Fruit fly (Drosophila melanogaster) whole organism, prepupa: Measurements from ENCODE around the gene CG17234.

ENCODE experiments used
- Blimp-1 ChIP-seq: fragments of 200-800 bp; sonication (Bioruptor generic); optimal IDR thresholded peaks from 3 replicates; lab custom pipeline; 2017; ENCODE audit warnings: missing biosample characterization, missing genetic modification characterization, mild to moderate bottlenecking, moderate library complexity, missing genetic modification reagents
- CG10631 ChIP-seq: fragments of 200-800 bp; sonication (Bioruptor generic); optimal IDR thresholded peaks from 2 replicates; lab custom pipeline; 2016; ENCODE audit warnings: missing biosample characterization, missing genetic modification characterization
- CG10669 ChIP-seq: fragments of 200-800 bp; sonication (Bioruptor generic); optimal IDR thresholded peaks from 3 replicates; lab custom pipeline; 2018; ENCODE audit warnings: missing biosample characterization, mild to moderate bottlenecking, missing genetic modification characterization, moderate library complexity
- CG11294 ChIP-seq: fragments of 200-800 bp; sonication (Bioruptor generic); IDR thresholded peaks from 2 replicates; pipeline ENCODE4 v1.3.6; 2022; ENCODE audit warnings: missing biosample characterization, missing genetic modification characterization
- CG11762 ChIP-seq: fragments of 200-800 bp; sonication (Bioruptor generic); optimal IDR thresholded peaks from 3 replicates; lab custom pipeline; 2016; ENCODE audit warnings: missing biosample characterization, missing genetic modification characterization; ENCODE audit not compliant: insufficient read depth
- CG11902 ChIP-seq: fragments of 200-800 bp; sonication (Bioruptor generic); optimal IDR thresholded peaks from 3 replicates; lab custom pipeline; 2016; ENCODE audit warnings: missing biosample characterization, missing genetic modification characterization
- CG15336 ChIP-seq: fragments of 200-800 bp; sonication (Bioruptor generic); IDR thresholded peaks from 2 replicates; pipeline ENCODE4 v1.3.6; 2022; ENCODE audit warnings: missing biosample characterization, missing genetic modification characterization
- CG1621 ChIP-seq: fragments of 200-800 bp; sonication (Bioruptor generic); optimal IDR thresholded peaks from 3 replicates; lab custom pipeline; 2018; ENCODE audit warnings: missing biosample characterization, mild to moderate bottlenecking, missing genetic modification characterization
- CG16779 ChIP-seq: fragments of 200-800 bp; sonication (Bioruptor generic); optimal IDR thresholded peaks from 3 replicates; lab custom pipeline; 2017; ENCODE audit warnings: missing biosample characterization, mild to moderate bottlenecking, missing genetic modification characterization
- CG3032 ChIP-seq: fragments of 200-800 bp; optimal IDR thresholded peaks from 2 replicates; lab custom pipeline; 2019; ENCODE audit warnings: missing biosample characterization, mild to moderate bottlenecking, missing genetic modification characterization, moderate library complexity
- CG31627 ChIP-seq: fragments of 200-800 bp; sonication (Bioruptor generic); optimal IDR thresholded peaks from 3 replicates; lab custom pipeline; 2016; ENCODE audit warnings: missing biosample characterization, missing genetic modification characterization
- CG3919 ChIP-seq: fragments of 200-800 bp; sonication (Bioruptor generic); optimal IDR thresholded peaks from 3 replicates; lab custom pipeline; 2016; ENCODE audit warnings: missing biosample characterization, missing genetic modification characterization
- CG4318 ChIP-seq: fragments of 200-800 bp; sonication (Bioruptor generic); optimal IDR thresholded peaks from 3 replicates; lab custom pipeline; 2017; ENCODE audit warnings: missing biosample characterization, mild to moderate bottlenecking, missing genetic modification characterization
- CG6163 ChIP-seq: fragments of 200-800 bp; sonication (Bioruptor generic); IDR thresholded peaks from 3 replicates; pipeline ENCODE4 v1.3.6; 2022; ENCODE audit warnings: missing biosample characterization, missing genetic modification characterization
- CG6276 ChIP-seq: fragments of 200-800 bp; sonication (Bioruptor generic); optimal IDR thresholded peaks from 2 replicates; lab custom pipeline; 2017; ENCODE audit warnings: missing biosample characterization, mild to moderate bottlenecking, missing genetic modification characterization
- CG6792 ChIP-seq: fragments of 200-800 bp; sonication (Bioruptor generic); optimal IDR thresholded peaks from 3 replicates; lab custom pipeline; 2016; ENCODE audit warnings: missing biosample characterization, missing genetic modification characterization
- CG6808 ChIP-seq: fragments of 200-800 bp; sonication (Bioruptor generic); optimal IDR thresholded peaks from 3 replicates; lab custom pipeline; 2017; ENCODE audit warnings: missing biosample characterization, missing genetic modification characterization, mild to moderate bottlenecking, moderate library complexity, missing genetic modification reagents
- CG6854 ChIP-seq: fragments of 200-800 bp; sonication (Bioruptor generic); optimal IDR thresholded peaks from 2 replicates; lab custom pipeline; 2017; ENCODE audit warnings: missing biosample characterization, mild to moderate bottlenecking, missing genetic modification characterization
- CG8319 ChIP-seq: fragments of 200-800 bp; sonication (Bioruptor generic); optimal IDR thresholded peaks from 3 replicates; lab custom pipeline; 2016; ENCODE audit warnings: missing biosample characterization, missing genetic modification characterization
- CG8632 ChIP-seq: fragments of 200-800 bp; sonication (Bioruptor generic); optimal IDR thresholded peaks from 3 replicates; lab custom pipeline; 2016; ENCODE audit warnings: missing biosample characterization, missing genetic modification characterization
- CG9139 ChIP-seq: fragments of 200-800 bp; sonication (Bioruptor generic); optimal IDR thresholded peaks from 3 replicates; lab custom pipeline; 2017; ENCODE audit warnings: missing biosample characterization, mild to moderate bottlenecking, missing genetic modification characterization
- Eip75B ChIP-seq: fragments of 200-800 bp; sonication (Bioruptor generic); optimal IDR thresholded peaks from 3 replicates; lab custom pipeline; 2016; ENCODE audit warnings: missing biosample characterization, missing genetic modification characterization
- Eip78C ChIP-seq: fragments of 200-800 bp; sonication (Bioruptor generic); peaks from one replicate; lab custom pipeline; 2016; ENCODE audit warnings: missing biosample characterization, missing genetic modification characterization
- Ets21C ChIP-seq: fragments of 200-800 bp; sonication (Bioruptor generic); optimal IDR thresholded peaks from 3 replicates; lab custom pipeline; 2016; ENCODE audit warnings: missing biosample characterization, missing genetic modification characterization
- Ets96B ChIP-seq: fragments of 200-800 bp; optimal IDR thresholded peaks from 2 replicates; lab custom pipeline; 2019; ENCODE audit warnings: missing biosample characterization, mild to moderate bottlenecking, missing genetic modification characterization, moderate library complexity
- Gug ChIP-seq: fragments of 200-800 bp; sonication (Bioruptor generic); IDR thresholded peaks from 2 replicates; pipeline ENCODE4 v1.3.6; 2022; ENCODE audit warnings: missing biosample characterization, missing genetic modification characterization
- Hr38 ChIP-seq: sonication (Bioruptor generic); optimal IDR thresholded peaks from 2 replicates; lab custom pipeline; 2016; ENCODE audit warnings: missing biosample characterization, missing genetic modification characterization
- Hr39 ChIP-seq: fragments of 200-800 bp; sonication (Bioruptor generic); optimal IDR thresholded peaks from 2 replicates; lab custom pipeline; 2016; ENCODE audit warnings: missing biosample characterization, missing genetic modification characterization
- Met ChIP-seq: fragments of 200-800 bp; sonication (Bioruptor generic); optimal IDR thresholded peaks from 3 replicates; lab custom pipeline; 2016; ENCODE audit warnings: missing biosample characterization, missing genetic modification characterization
- OdsH ChIP-seq: fragments of 200-800 bp; sonication (Bioruptor generic); optimal IDR thresholded peaks from 3 replicates; lab custom pipeline; 2016; ENCODE audit warnings: missing biosample characterization, missing genetic modification characterization
- Smox ChIP-seq: fragments of 200-800 bp; sonication (Bioruptor generic); optimal IDR thresholded peaks from 3 replicates; lab custom pipeline; 2016; ENCODE audit warnings: missing biosample characterization, missing genetic modification characterization
- Sox102F ChIP-seq: fragments of 200-800 bp; sonication (Bioruptor generic); optimal IDR thresholded peaks from 2 replicates; lab custom pipeline; 2016; ENCODE audit warnings: missing biosample characterization, mild to moderate bottlenecking, missing genetic modification characterization
- Sox14 ChIP-seq: fragments of 200-800 bp; sonication (Bioruptor generic); optimal IDR thresholded peaks from 3 replicates; lab custom pipeline; 2016; ENCODE audit warnings: missing biosample characterization, missing genetic modification characterization
- acj6 ChIP-seq: fragments of 200-800 bp; sonication (Bioruptor generic); optimal IDR thresholded peaks from 3 replicates; lab custom pipeline; 2016; ENCODE audit warnings: missing biosample characterization, missing genetic modification characterization
- cyc ChIP-seq: fragments of 200-800 bp; sonication (Bioruptor generic); optimal IDR thresholded peaks from 3 replicates; lab custom pipeline; 2016; ENCODE audit warnings: missing biosample characterization, missing genetic modification characterization
- dac ChIP-seq: fragments of 200-800 bp; sonication (Bioruptor generic); optimal IDR thresholded peaks from 2 replicates; lab custom pipeline; 2017; ENCODE audit warnings: missing biosample characterization, mild to moderate bottlenecking, missing genetic modification characterization
- dsx ChIP-seq: fragments of 200-800 bp; optimal IDR thresholded peaks from 3 replicates; lab custom pipeline; 2019; ENCODE audit warnings: missing biosample characterization, mild to moderate bottlenecking, missing genetic modification characterization, moderate library complexity; ENCODE audit not compliant: poor library complexity, severe bottlenecking
- eg ChIP-seq: fragments of 200-800 bp; sonication (Bioruptor generic); IDR thresholded peaks from 3 replicates; pipeline ENCODE4 v1.3.6; 2022; ENCODE audit warnings: missing biosample characterization, missing genetic modification characterization
- esn ChIP-seq: fragments of 200-800 bp; sonication (Bioruptor generic); optimal IDR thresholded peaks from 2 replicates; lab custom pipeline; 2016; ENCODE audit warnings: missing biosample characterization, mild to moderate bottlenecking, missing genetic modification characterization, moderate library complexity
- fd59A ChIP-seq: fragments of 200-800 bp; sonication (Bioruptor generic); optimal IDR thresholded peaks from 2 replicates; lab custom pipeline; 2017; ENCODE audit warnings: missing biosample characterization, mild to moderate bottlenecking, missing genetic modification characterization, missing genetic modification reagents
- fd85E ChIP-seq: fragments of 200-800 bp; sonication (Bioruptor generic); optimal IDR thresholded peaks from 3 replicates; lab custom pipeline; 2016; ENCODE audit warnings: missing biosample characterization, missing genetic modification characterization
- fkh ChIP-seq: fragments of 200-800 bp; sonication (Bioruptor generic); optimal IDR thresholded peaks from 3 replicates; lab custom pipeline; 2017; ENCODE audit warnings: missing biosample characterization, mild to moderate bottlenecking, missing genetic modification characterization, moderate library complexity
- lz ChIP-seq: fragments of 200-800 bp; sonication (Bioruptor generic); optimal IDR thresholded peaks from 3 replicates; lab custom pipeline; 2016; ENCODE audit warnings: missing biosample characterization, missing genetic modification characterization
- net ChIP-seq: fragments of 200-800 bp; sonication (Bioruptor generic); optimal IDR thresholded peaks from 3 replicates; lab custom pipeline; 2016; ENCODE audit warnings: missing biosample characterization, missing genetic modification characterization
- pdm3 ChIP-seq: fragments of 200-800 bp; sonication (Bioruptor generic); optimal IDR thresholded peaks from 3 replicates; lab custom pipeline; 2016; ENCODE audit warnings: missing biosample characterization, missing genetic modification characterization
- salr ChIP-seq, 2 experiments: fragments of 200-800 bp; sonication (Bioruptor generic); optimal IDR thresholded peaks; 3 replicates each; lab custom pipeline; 2016 to 2018; ENCODE audit warnings: missing biosample characterization in 2 of 2, missing genetic modification characterization in 2 of 2, mild to moderate bottlenecking in 1 of 2
- spab ChIP-seq: fragments of 200-800 bp; sonication (Bioruptor generic); optimal IDR thresholded peaks from 2 replicates; lab custom pipeline; 2017; ENCODE audit warnings: missing biosample characterization, mild to moderate bottlenecking, missing genetic modification characterization, missing genetic modification reagents
- ss ChIP-seq, 2 experiments: fragments of 200-800 bp; sonication (Bioruptor generic); optimal IDR thresholded peaks; 2 replicates in 1 of 2; 3 replicates in 1 of 2; lab custom pipeline; 2017 to 2018; ENCODE audit warnings: mild to moderate bottlenecking in 2 of 2, missing biosample characterization in 2 of 2, missing genetic modification characterization in 2 of 2, moderate library complexity in 1 of 2
- svp ChIP-seq: fragments of 200-800 bp; sonication (Bioruptor generic); peaks from one replicate; lab custom pipeline; 2016; ENCODE audit warnings: missing biosample characterization, missing genetic modification characterization
- topi ChIP-seq: fragments of 200-800 bp; sonication (Bioruptor generic); optimal IDR thresholded peaks from 3 replicates; lab custom pipeline; 2016; ENCODE audit warnings: missing biosample characterization, missing genetic modification characterization

The CG17234 gene

dm6 chr2L:2226259-2227121, 26.4 kb upstream of the CG17234 start, which contains the start of the genes CG15387 and sau:
Gene CG15387, minus strand, starts transcription at chr2L:2226294.
Gene sau, plus strand, starts transcription at chr2L:2226342.
- peak; percentile 72 for TF ChIP-seq Hr38 (GFP tag; lab: Kevin White, UChicago)
- peak; percentile 45 for TF ChIP-seq fkh (GFP tag; lab: Kevin White, UChicago)
- peak; percentile 34 for TF ChIP-seq CG6276 (GFP tag; lab: Kevin White, UChicago)
- peak; percentile 79 for TF ChIP-seq CG10669
- TF ChIP-seq Gug (GFP tag; lab: Robert Waterston, UW): peak; percentile 68
- peak; percentile 95 for TF ChIP-seq Eip78C (GFP tag; lab: Kevin White, UChicago)
- peak; percentile 83 for TF ChIP-seq CG6163 (GFP tag; lab: Robert Waterston, UW)
- TF ChIP-seq acj6 (GFP tag; lab: Kevin White, UChicago): peak; percentile 90
- TF ChIP-seq Hr39 (GFP tag; lab: Kevin White, UChicago): peak; percentile 93
- peak; percentile 2 to 79 for TF ChIP-seq ss (GFP tag; optimal IDR thresholded peaks at IDR 0.05; lab: Kevin White, UChicago)
- peak; percentile 45; the same call in 1 of the 2 replicates for TF ChIP-seq CG11294 (GFP tag; lab: Robert Waterston, UW)
- TF ChIP-seq Sox102F (GFP tag; lab: Kevin White, UChicago): peak; percentile 87
- peak; percentile 85 for TF ChIP-seq Ets21C (GFP tag; lab: Kevin White, UChicago)
- peak; percentile 75 for TF ChIP-seq CG11902 (GFP tag; lab: Kevin White, UChicago)
- TF ChIP-seq CG6792: peak; percentile 74
- peak; percentile 84 for TF ChIP-seq CG3032 (tag; lab: Kevin White, UChicago)
- TF ChIP-seq svp: peak; percentile 94
- peak; percentile 53 for TF ChIP-seq CG6808 (GFP tag; lab: Kevin White, UChicago)
- peak; percentile 54 for TF ChIP-seq dac (GFP tag; lab: Kevin White, UChicago)
- TF ChIP-seq CG8632 (GFP tag; lab: Kevin White, UChicago): peak; percentile 74
- TF ChIP-seq Met (GFP tag; lab: Kevin White, UChicago): peak; percentile 90
- peak; percentile 77 for TF ChIP-seq eg (GFP tag; lab: Robert Waterston, UW)
- TF ChIP-seq Ets96B (tag; lab: Kevin White, UChicago): peak; percentile 79
- peak; percentile 67 for TF ChIP-seq fd59A (GFP tag; lab: Kevin White, UChicago)
- TF ChIP-seq topi: peak; percentile 90
- TF ChIP-seq CG16779 (tag; lab: Kevin White, UChicago): peak; percentile 2
- peak; percentile 64 for TF ChIP-seq Blimp-1 (GFP tag; lab: Kevin White, UChicago)
- peak; percentile 39 for TF ChIP-seq CG6854 (GFP tag; lab: Kevin White, UChicago)
- peak; percentile 50 for TF ChIP-seq spab (GFP tag; lab: Kevin White, UChicago)
- peak; percentile 80 for TF ChIP-seq net
- peak; percentile 21 for TF ChIP-seq CG4318
- TF ChIP-seq lz: peak; percentile 93
- peak; percentile 88 for TF ChIP-seq CG10631 (GFP tag; lab: Kevin White, UChicago)
- peak; percentile 59 for TF ChIP-seq fd85E (GFP tag; lab: Kevin White, UChicago)
- peak; percentile 92 for TF ChIP-seq CG31627 (GFP tag; lab: Kevin White, UChicago)
- peak; percentile 43 for TF ChIP-seq CG9139 (GFP tag; lab: Kevin White, UChicago)
- peak; percentile 88 for TF ChIP-seq Smox (GFP tag; lab: Kevin White, UChicago)
- peak; percentile 48 for TF ChIP-seq CG11762 (GFP tag; lab: Kevin White, UChicago)
- TF ChIP-seq salr (GFP tag; optimal IDR thresholded peaks at IDR 0.05; lab: Kevin White, UChicago): peak; percentile 55 to 84
- peak; percentile 84 for TF ChIP-seq Eip75B (GFP tag; lab: Kevin White, UChicago)
- TF ChIP-seq CG8319: peak; percentile 57
- peak; percentile 90 for TF ChIP-seq OdsH (GFP tag; lab: Kevin White, UChicago)
- peak; percentile 52 for TF ChIP-seq CG1621 (tag; lab: Kevin White, UChicago)
- peak; percentile 90 for TF ChIP-seq cyc (GFP tag; lab: Kevin White, UChicago)
- TF ChIP-seq pdm3 (GFP tag; lab: Kevin White, UChicago): peak; percentile 91
- peak; percentile 87 for TF ChIP-seq CG3919
- peak; percentile 56 for TF ChIP-seq CG15336 (GFP tag; lab: Robert Waterston, UW)
- TF ChIP-seq esn: peak; percentile 93
- peak; percentile 81 for TF ChIP-seq dsx
- peak; percentile 88 for TF ChIP-seq Sox14 (GFP tag; lab: Kevin White, UChicago)
